Fruit fly (Drosophila melanogaster) whole organism, embryonic: ENCODE results near the gene CG17633.
A peak's percentile ranks its signal among the peaks of the same experiment; 100 is the strongest.

ENCODE experiments used
- ATbp ChIP-seq: fragments of 200-800 bp; sonication (Bioruptor generic); optimal IDR thresholded peaks from 2 replicates; lab custom pipeline; 2017; ENCODE audit warnings: missing biosample characterization, mild to moderate bottlenecking, missing genetic modification characterization, missing genetic modification reagents
- Antp ChIP-seq: fragments of 200-800 bp; sonication (Bioruptor generic); optimal IDR thresholded peaks from 3 replicates; lab custom pipeline; 2016; ENCODE audit warnings: missing biosample characterization, missing genetic modification characterization
- Asciz ChIP-seq: fragments of 200-800 bp; sonication (Bioruptor generic); optimal IDR thresholded peaks from 2 replicates; lab custom pipeline; 2017; ENCODE audit warnings: missing biosample characterization, mild to moderate bottlenecking, missing genetic modification characterization, missing genetic modification reagents
- CG11093 ChIP-seq: fragments of 200-800 bp; sonication (Bioruptor generic); IDR thresholded peaks from 3 replicates; pipeline ENCODE4 v1.3.6; 2022; ENCODE audit warnings: missing biosample characterization, missing genetic modification characterization
- CG13123 ChIP-seq: fragments of 200-800 bp; sonication (Bioruptor generic); optimal IDR thresholded peaks from 2 replicates; lab custom pipeline; 2016; ENCODE audit warnings: missing biosample characterization, missing genetic modification characterization
- CG13894 ChIP-seq: fragments of 200-800 bp; sonication (Bioruptor generic); optimal IDR thresholded peaks from 3 replicates; lab custom pipeline; 2018; ENCODE audit warnings: missing biosample characterization, mild to moderate bottlenecking, missing genetic modification characterization, moderate library complexity
- CG14050 ChIP-seq: fragments of 200-800 bp; sonication (Bioruptor generic); IDR thresholded peaks from 3 replicates; pipeline ENCODE4 v1.3.6; 2022; ENCODE audit warnings: missing biosample characterization, missing genetic modification characterization
- CG1792 ChIP-seq: fragments of 200-800 bp; sonication (Bioruptor generic); optimal IDR thresholded peaks from 2 replicates; lab custom pipeline; 2016; ENCODE audit warnings: missing biosample characterization, missing genetic modification characterization
- CG2116 ChIP-seq: fragments of 200-800 bp; sonication (Bioruptor generic); optimal IDR thresholded peaks from 3 replicates; lab custom pipeline; 2018; ENCODE audit warnings: missing biosample characterization, mild to moderate bottlenecking, missing genetic modification characterization
- CG31224 ChIP-seq: fragments of 200-800 bp; sonication (Bioruptor generic); IDR thresholded peaks from 2 replicates; pipeline ENCODE4 v1.3.6; 2022; ENCODE audit warnings: missing biosample characterization, missing genetic modification characterization
- CG3163 ChIP-seq: fragments of 200-800 bp; sonication (Bioruptor generic); optimal IDR thresholded peaks from 3 replicates; lab custom pipeline; 2016; ENCODE audit warnings: missing biosample characterization, missing genetic modification characterization
- CG32532 ChIP-seq: fragments of 200-800 bp; sonication (Bioruptor generic); IDR thresholded peaks from 2 replicates; pipeline ENCODE4 v1.3.6; 2022; ENCODE audit warnings: missing biosample characterization, missing genetic modification characterization
- CG4360 ChIP-seq: fragments of 200-800 bp; sonication (Bioruptor generic); IDR thresholded peaks from 2 replicates; pipeline ENCODE4 v1.3.6; 2022; ENCODE audit warnings: missing biosample characterization, missing genetic modification characterization
- CG6765 ChIP-seq: fragments of 200-800 bp; sonication (Bioruptor generic); optimal IDR thresholded peaks from 3 replicates; lab custom pipeline; 2017; ENCODE audit warnings: missing biosample characterization, mild to moderate bottlenecking, missing genetic modification characterization
- CG6791 ChIP-seq: fragments of 200-800 bp; sonication (Bioruptor generic); IDR thresholded peaks from 3 replicates; pipeline ENCODE4 v1.3.6; 2022; ENCODE audit warnings: missing biosample characterization, missing genetic modification characterization; ENCODE audit not compliant: partially characterized antibody
- CG7786 ChIP-seq: fragments of 200-800 bp; sonication (Bioruptor generic); optimal IDR thresholded peaks from 2 replicates; lab custom pipeline; 2016; ENCODE audit warnings: missing biosample characterization, missing genetic modification characterization
- CG7839 ChIP-seq: fragments of 200-800 bp; sonication (Bioruptor generic); optimal IDR thresholded peaks from 3 replicates; lab custom pipeline; 2018; ENCODE audit warnings: missing biosample characterization, mild to moderate bottlenecking, missing genetic modification characterization, moderate library complexity
- CG9609 ChIP-seq: fragments of 200-800 bp; sonication (Bioruptor generic); optimal IDR thresholded peaks from 3 replicates; lab custom pipeline; 2016; ENCODE audit warnings: missing biosample characterization, missing genetic modification characterization
- D19A ChIP-seq: fragments of 200-800 bp; optimal IDR thresholded peaks from 3 replicates; lab custom pipeline; 2019; ENCODE audit warnings: missing biosample characterization, mild to moderate bottlenecking, missing genetic modification characterization, moderate library complexity
- Dbx ChIP-seq: fragments of 200-800 bp; sonication (Bioruptor generic); IDR thresholded peaks from 3 replicates; pipeline ENCODE4 v1.3.6; 2022; ENCODE audit warnings: missing biosample characterization, missing genetic modification characterization
- Dip2 ChIP-seq: fragments of 200-800 bp; sonication (Bioruptor generic); IDR thresholded peaks from 2 replicates; pipeline ENCODE4 v1.3.6; 2022; ENCODE audit warnings: missing biosample characterization, missing genetic modification characterization
- ERR ChIP-seq: fragments of 200-800 bp; sonication (Bioruptor generic); optimal IDR thresholded peaks from 2 replicates; lab custom pipeline; 2016; ENCODE audit warnings: missing biosample characterization, missing genetic modification characterization
- Fer1 ChIP-seq: fragments of 200-800 bp; sonication (Bioruptor generic); optimal IDR thresholded peaks from 2 replicates; lab custom pipeline; 2017; ENCODE audit warnings: missing biosample characterization, mild to moderate bottlenecking, missing genetic modification characterization
- Neu2 ChIP-seq: fragments of 200-800 bp; sonication (Bioruptor generic); optimal IDR thresholded peaks from 3 replicates; lab custom pipeline; 2016; ENCODE audit warnings: missing biosample characterization, missing genetic modification characterization, borderline replicate concordance
- Nf-YB ChIP-seq: fragments of 200-800 bp; sonication (Bioruptor generic); optimal IDR thresholded peaks from 3 replicates; lab custom pipeline; 2019; ENCODE audit warnings: missing biosample characterization, mild to moderate bottlenecking, missing genetic modification characterization, moderate library complexity
- Pdp1 ChIP-seq, 2 experiments: fragments of 200-800 bp; sonication (Bioruptor generic); optimal IDR thresholded peaks; 3 replicates each; lab custom pipeline; 2016; ENCODE audit warnings: missing biosample characterization in 2 of 2, missing genetic modification characterization in 2 of 2, mild to moderate bottlenecking in 1 of 2, moderate library complexity in 1 of 2
- chm ChIP-seq: fragments of 200-800 bp; sonication (Bioruptor generic); IDR thresholded peaks from 2 replicates; pipeline ENCODE4 v1.3.6; 2022; ENCODE audit warnings: missing biosample characterization, missing genetic modification characterization
- croc ChIP-seq: fragments of 200-800 bp; sonication (Bioruptor generic); conservative IDR thresholded peaks from 3 replicates; pipeline ENCODE4 v1.3.6; 2022; ENCODE audit warnings: missing biosample characterization, missing genetic modification characterization
- dmrt99B ChIP-seq: fragments of 200-800 bp; sonication (Bioruptor generic); optimal IDR thresholded peaks from 2 replicates; lab custom pipeline; 2018; ENCODE audit warnings: missing biosample characterization, mild to moderate bottlenecking, missing genetic modification characterization, moderate library complexity
- en ChIP-seq: fragments of 200-800 bp; sonication (Bioruptor generic); optimal IDR thresholded peaks from 2 replicates; lab custom pipeline; 2016; ENCODE audit warnings: missing biosample characterization, missing genetic modification characterization
- fd3F ChIP-seq: fragments of 200-800 bp; sonication (Bioruptor generic); optimal IDR thresholded peaks from 2 replicates; lab custom pipeline; 2018; ENCODE audit warnings: missing biosample characterization, mild to moderate bottlenecking, missing genetic modification characterization, moderate library complexity
- fru ChIP-seq: fragments of >200 bp; optimal IDR thresholded peaks from 2 replicates; lab custom pipeline; 2017
- grau ChIP-seq: fragments of 200-800 bp; optimal IDR thresholded peaks from 3 replicates; lab custom pipeline; 2019; ENCODE audit warnings: missing biosample characterization, mild to moderate bottlenecking, missing genetic modification characterization, moderate library complexity
- ham ChIP-seq: fragments of 200-800 bp; sonication (Bioruptor generic); IDR thresholded peaks from 2 replicates; pipeline ENCODE4 v1.3.6; 2022; ENCODE audit warnings: missing biosample characterization, missing genetic modification characterization
- inv ChIP-seq: fragments of 200-800 bp; sonication (Bioruptor generic); IDR thresholded peaks from 2 replicates; pipeline ENCODE4 v1.3.6; 2022; ENCODE audit warnings: missing biosample characterization, missing genetic modification characterization; ENCODE audit not compliant: partially characterized antibody
- jumu ChIP-seq: fragments of 200-800 bp; sonication (Bioruptor generic); optimal IDR thresholded peaks from 3 replicates; lab custom pipeline; 2016; ENCODE audit warnings: missing biosample characterization, missing genetic modification characterization
- ken ChIP-seq: fragments of 200-800 bp; sonication (Bioruptor generic); IDR thresholded peaks from 3 replicates; pipeline ENCODE4 v1.3.6; 2022; ENCODE audit warnings: missing biosample characterization, missing genetic modification characterization
- knrl ChIP-seq: fragments of 200-800 bp; sonication (Bioruptor generic); IDR thresholded peaks from 3 replicates; pipeline ENCODE4 v1.3.6; 2022; ENCODE audit warnings: missing biosample characterization, missing genetic modification characterization; ENCODE audit not compliant: partially characterized antibody
- lola ChIP-seq, 3 experiments: fragments of >200 bp in 2 of 3; fragments of 200-800 bp in 1 of 3; sonication (Bioruptor generic) in 1 of 3; optimal IDR thresholded peaks; 2 replicates each; lab custom pipeline; 2017 to 2019; ENCODE audit warnings: missing biosample characterization in 3 of 3, missing genetic modification characterization in 3 of 3, mild to moderate bottlenecking in 1 of 3, moderate library complexity in 1 of 3
- maf-S ChIP-seq: fragments of 200-800 bp; sonication (Bioruptor generic); optimal IDR thresholded peaks from 2 replicates; lab custom pipeline; 2016; ENCODE audit warnings: missing biosample characterization, missing genetic modification characterization
- nerfin-2 ChIP-seq: fragments of 200-800 bp; sonication (Bioruptor generic); IDR thresholded peaks from 2 replicates; pipeline ENCODE4 v1.3.6; 2022; ENCODE audit warnings: missing biosample characterization, missing genetic modification characterization; ENCODE audit not compliant: partially characterized antibody
- nom ChIP-seq: fragments of 200-800 bp; sonication (Bioruptor generic); optimal IDR thresholded peaks from 2 replicates; lab custom pipeline; 2017; ENCODE audit warnings: missing biosample characterization, missing genetic modification characterization, mild to moderate bottlenecking, moderate library complexity, missing genetic modification reagents
- prd ChIP-seq, 3 experiments: fragments of >200 bp in 2 of 3; fragments of 200-800 bp in 1 of 3; sonication (Bioruptor generic) in 1 of 3; optimal IDR thresholded peaks in 2 of 3; IDR thresholded peaks in 1 of 3; 2 replicates in 2 of 3; 3 replicates in 1 of 3; pipeline versions ENCODE4 v1.3.6 to Lab custom; 2017 to 2022; ENCODE audit warnings: missing biosample characterization in 1 of 3, missing genetic modification characterization in 1 of 3
- row ChIP-seq: fragments of 200-800 bp; sonication (Bioruptor generic); IDR thresholded peaks from 3 replicates; pipeline ENCODE4 v1.3.6; 2022; ENCODE audit warnings: missing biosample characterization, missing genetic modification characterization
- salm ChIP-seq: fragments of 200-800 bp; sonication (Bioruptor generic); optimal IDR thresholded peaks from 2 replicates; lab custom pipeline; 2018; ENCODE audit warnings: missing biosample characterization, mild to moderate bottlenecking, missing genetic modification characterization
- slp2 ChIP-seq: fragments of 200-800 bp; sonication (Bioruptor generic); optimal IDR thresholded peaks from 2 replicates; lab custom pipeline; 2016; ENCODE audit warnings: missing biosample characterization, missing genetic modification characterization
- tin ChIP-seq: fragments of 200-800 bp; sonication (Bioruptor generic); optimal IDR thresholded peaks from 3 replicates; lab custom pipeline; 2016; ENCODE audit warnings: missing biosample characterization, missing genetic modification characterization
- vfl ChIP-seq: fragments of 200-800 bp; sonication (Bioruptor generic); optimal IDR thresholded peaks from 2 replicates; lab custom pipeline; 2016; ENCODE audit warnings: missing biosample characterization, missing genetic modification characterization
- wek ChIP-seq: fragments of 200-800 bp; sonication (Bioruptor generic); optimal IDR thresholded peaks from 3 replicates; lab custom pipeline; 2018; ENCODE audit warnings: missing biosample characterization, mild to moderate bottlenecking, missing genetic modification characterization, moderate library complexity
- zfh2 ChIP-seq: fragments of 200-800 bp; sonication (Bioruptor generic); optimal IDR thresholded peaks from 2 replicates; lab custom pipeline; 2016; ENCODE audit warnings: missing biosample characterization, missing genetic modification characterization

The CG17633 gene

dm6 chr2L:9774980-9775628 is 6.2 kb downstream of the CG17633 start, which contains the start of the genes ppk11 and ppk16 (continued):
- no peak for TF ChIP-seq nerfin-2
- TF ChIP-seq CG31224 (GFP tag; lab: Robert Waterston, UW), result 0 out of 2 replicates have a peak, but pooled peaks have one; percentile 5
- peak; percentile 55 for TF ChIP-seq Asciz (GFP tag; lab: Kevin White, UChicago)
- no peak for TF ChIP-seq CG11093 (GFP tag; lab: Robert Waterston, UW)
- no peak for TF ChIP-seq ken
- TF ChIP-seq inv (GFP tag; lab: Robert Waterston, UW), result no peak
- no peak for TF ChIP-seq Dbx (GFP tag; lab: Robert Waterston, UW)
- no peak for TF ChIP-seq knrl (GFP tag; lab: Robert Waterston, UW)
- no peak for TF ChIP-seq CG4360 (GFP tag; lab: Robert Waterston, UW)
- TF ChIP-seq prd (optimal IDR thresholded peaks at IDR 0.05; lab: Kevin White, UChicago), result no peak
- TF ChIP-seq prd (GFP tag; IDR thresholded peaks at IDR 0.05; lab: Robert Waterston, UW), result no peak
- TF ChIP-seq CG9609, result peak; percentile 10
- TF ChIP-seq fru (lab: Kevin White, UChicago), result no peak
- TF ChIP-seq slp2 (GFP tag; lab: Kevin White, UChicago), result no peak
- TF ChIP-seq CG3163, result no peak
- TF ChIP-seq row (GFP tag; lab: Robert Waterston, UW), result no peak
- TF ChIP-seq Fer1 (GFP tag; lab: Kevin White, UChicago), result no peak
- TF ChIP-seq chm, result no peak
- TF ChIP-seq CG13123, result no peak
- TF ChIP-seq CG32532, result no peak
- TF ChIP-seq Neu2 (GFP tag; lab: Kevin White, UChicago), result no peak
- TF ChIP-seq Pdp1 (GFP tag; optimal IDR thresholded peaks at IDR 0.05; lab: Kevin White, UChicago), result no peak
- TF ChIP-seq ERR (GFP tag; lab: Kevin White, UChicago), result no peak
- no peak for TF ChIP-seq vfl (GFP tag; lab: Kevin White, UChicago)
- TF ChIP-seq dmrt99B (tag; lab: Kevin White, UChicago), result no peak
- TF ChIP-seq lola (GFP tag; optimal IDR thresholded peaks at IDR 0.05; lab: Kevin White, UChicago), result no peak
- TF ChIP-seq salm, result no peak
- TF ChIP-seq CG13894 (tag; lab: Kevin White, UChicago), result no peak
- TF ChIP-seq D19A (tag; lab: Kevin White, UChicago), result no peak
- no peak for TF ChIP-seq tin (GFP tag; lab: Kevin White, UChicago)
- TF ChIP-seq nom (GFP tag; lab: Kevin White, UChicago), result no peak
- no peak for TF ChIP-seq wek
- TF ChIP-seq en (GFP tag; lab: Kevin White, UChicago), result no peak
- no peak for TF ChIP-seq croc (GFP tag; lab: Robert Waterston, UW)
- no peak for TF ChIP-seq Antp (GFP tag; lab: Kevin White, UChicago)
- no peak for TF ChIP-seq grau (tag; lab: Kevin White, UChicago)
- no peak for TF ChIP-seq Nf-YB (GFP tag; lab: Kevin White, UChicago)
- TF ChIP-seq fd3F (GFP tag; lab: Kevin White, UChicago), result peak; percentile 7
- no peak for TF ChIP-seq CG7839
- peak; percentile 37 for TF ChIP-seq CG1792 (GFP tag; lab: Kevin White, UChicago)
- TF ChIP-seq CG2116 (GFP tag; lab: Kevin White, UChicago), result peak; percentile 14
- no peak for TF ChIP-seq ham (GFP tag; lab: Robert Waterston, UW)
- TF ChIP-seq jumu (GFP tag; lab: Kevin White, UChicago), result no peak
- peak; percentile 2 for TF ChIP-seq maf-S (GFP tag; lab: Kevin White, UChicago)
- no peak for TF ChIP-seq CG14050 (GFP tag; lab: Robert Waterston, UW)
- TF ChIP-seq Dip2 (GFP tag; lab: Robert Waterston, UW), result no peak
- TF ChIP-seq ATbp (GFP tag; lab: Kevin White, UChicago), result peak; percentile 9
- TF ChIP-seq CG6791 (GFP tag; lab: Robert Waterston, UW), result no peak
- TF ChIP-seq zfh2 (GFP tag; lab: Kevin White, UChicago), result no peak
- no peak for TF ChIP-seq CG6765 (GFP tag; lab: Kevin White, UChicago)
- TF ChIP-seq CG7786 (GFP tag; lab: Kevin White, UChicago), result no peak
